Fruit fly (Drosophila melanogaster) whole organism, embryonic: ENCODE results near the gene bys.
A peak's percentile ranks its signal among the peaks of the same experiment; 100 is the strongest.

Experiments
- Atf-2 ChIP-seq: fragments of 200-800 bp; sonication (Bioruptor generic); optimal IDR thresholded peaks from 2 replicates; lab custom pipeline; 2016; ENCODE audit warnings: missing biosample characterization, missing genetic modification characterization
- Awh ChIP-seq: fragments of 200-800 bp; sonication (Bioruptor generic); IDR thresholded peaks from 2 replicates; pipeline ENCODE4, ENCODE4 v1.3.6; 2022; ENCODE audit warnings: missing biosample characterization, missing genetic modification characterization
- Blimp-1 ChIP-seq: fragments of 200-800 bp; sonication (Bioruptor generic); optimal IDR thresholded peaks from 3 replicates; lab custom pipeline; 2018; ENCODE audit warnings: missing biosample characterization, missing genetic modification characterization, mild to moderate bottlenecking, moderate library complexity, missing genetic modification reagents
- CG11093 ChIP-seq: fragments of 200-800 bp; sonication (Bioruptor generic); IDR thresholded peaks from 3 replicates; pipeline ENCODE4 v1.3.6; 2022; ENCODE audit warnings: missing biosample characterization, missing genetic modification characterization
- CG11398 ChIP-seq: fragments of 200-800 bp; sonication (Bioruptor generic); optimal IDR thresholded peaks from 2 replicates; lab custom pipeline; 2016; ENCODE audit warnings: missing biosample characterization, missing genetic modification characterization
- CG1233 ChIP-seq: fragments of 200-800 bp; sonication (Bioruptor generic); optimal IDR thresholded peaks from 4 replicates; lab custom pipeline; 2018; ENCODE audit warnings: missing biosample characterization, mild to moderate bottlenecking, missing genetic modification characterization
- CG12391 ChIP-seq: fragments of 200-800 bp; sonication (Bioruptor generic); optimal IDR thresholded peaks from 3 replicates; lab custom pipeline; 2018; ENCODE audit warnings: missing biosample characterization, mild to moderate bottlenecking, missing genetic modification characterization, moderate library complexity
- CG14710 ChIP-seq: fragments of 200-800 bp; sonication (Bioruptor generic); optimal IDR thresholded peaks from 3 replicates; lab custom pipeline; 2019; ENCODE audit warnings: missing biosample characterization, mild to moderate bottlenecking, missing genetic modification characterization, moderate library complexity
- CG15479 ChIP-seq: fragments of 200-800 bp; sonication (Bioruptor generic); optimal IDR thresholded peaks from 3 replicates; lab custom pipeline; 2019; ENCODE audit warnings: missing biosample characterization, mild to moderate bottlenecking, missing genetic modification characterization, moderate library complexity
- CG17829 ChIP-seq: fragments of 200-800 bp; optimal IDR thresholded peaks from 2 replicates; lab custom pipeline; 2019; ENCODE audit warnings: missing biosample characterization, mild to moderate bottlenecking, missing genetic modification characterization, moderate library complexity
- CG1792 ChIP-seq: fragments of 200-800 bp; sonication (Bioruptor generic); optimal IDR thresholded peaks from 2 replicates; lab custom pipeline; 2016; ENCODE audit warnings: missing biosample characterization, missing genetic modification characterization
- CG1832 ChIP-seq: fragments of 200-800 bp; sonication (Bioruptor generic); optimal IDR thresholded peaks from 2 replicates; lab custom pipeline; 2017; ENCODE audit warnings: missing biosample characterization, mild to moderate bottlenecking, missing genetic modification characterization, inconsistent platforms
- CG2889 ChIP-seq: fragments of 200-800 bp; sonication (Bioruptor generic); IDR thresholded peaks from 3 replicates; pipeline ENCODE4 v1.3.6; 2022; ENCODE audit warnings: missing biosample characterization, missing genetic modification characterization
- CG32532 ChIP-seq: fragments of 200-800 bp; sonication (Bioruptor generic); IDR thresholded peaks from 2 replicates; pipeline ENCODE4 v1.3.6; 2022; ENCODE audit warnings: missing biosample characterization, missing genetic modification characterization
- CG4730 ChIP-seq: fragments of 200-800 bp; sonication (Bioruptor generic); IDR thresholded peaks from 2 replicates; pipeline ENCODE4 v1.3.6; 2022; ENCODE audit warnings: missing biosample characterization, missing genetic modification characterization
- CG9817 ChIP-seq: fragments of 200-800 bp; sonication (Bioruptor generic); optimal IDR thresholded peaks from 2 replicates; lab custom pipeline; 2018; ENCODE audit warnings: missing biosample characterization, mild to moderate bottlenecking, missing genetic modification characterization, moderate library complexity
- CG9932 ChIP-seq: fragments of 200-800 bp; sonication (Bioruptor generic); IDR thresholded peaks from 2 replicates; pipeline ENCODE4 v1.3.6; 2022; ENCODE audit warnings: missing biosample characterization, missing genetic modification characterization
- D ChIP-seq, 2 experiments: fragments of 200-800 bp in 1 of 2; fragments of >200 bp in 1 of 2; sonication (Bioruptor generic) in 1 of 2; optimal IDR thresholded peaks; 2 replicates in 1 of 2; 3 replicates in 1 of 2; lab custom pipeline; 2017; ENCODE audit warnings: mild to moderate bottlenecking in 1 of 2, missing biosample characterization in 1 of 2, missing genetic modification characterization in 1 of 2, missing genetic modification reagents in 1 of 2
- HLH54F ChIP-seq: fragments of 200-800 bp; sonication (Bioruptor generic); optimal IDR thresholded peaks from 3 replicates; lab custom pipeline; 2016; ENCODE audit warnings: missing biosample characterization, missing genetic modification characterization
- Lhr ChIP-seq: fragments of 200-800 bp; sonication (Bioruptor generic); optimal IDR thresholded peaks from 3 replicates; lab custom pipeline; 2017; ENCODE audit warnings: mild to moderate bottlenecking, missing biosample characterization, missing genetic modification reagents, missing genetic modification characterization
- Med ChIP-seq: fragments of 200-800 bp; sonication (Bioruptor generic); peaks from one replicate; lab custom pipeline; 2016; ENCODE audit warnings: missing biosample characterization, missing genetic modification characterization, mild to moderate bottlenecking, inconsistent platforms, moderate library complexity
- Oli ChIP-seq: fragments of 200-800 bp; sonication (Bioruptor generic); optimal IDR thresholded peaks from 2 replicates; lab custom pipeline; 2018; ENCODE audit warnings: missing biosample characterization, mild to moderate bottlenecking, missing genetic modification characterization, moderate library complexity
- Pdp1 ChIP-seq, 2 experiments: fragments of 200-800 bp; sonication (Bioruptor generic); optimal IDR thresholded peaks; 3 replicates each; lab custom pipeline; 2016; ENCODE audit warnings: missing biosample characterization in 2 of 2, missing genetic modification characterization in 2 of 2, mild to moderate bottlenecking in 1 of 2, moderate library complexity in 1 of 2
- Rx ChIP-seq: fragments of 200-800 bp; sonication (Bioruptor generic); IDR thresholded peaks from 2 replicates; pipeline ENCODE4 v1.3.6; 2022; ENCODE audit warnings: missing biosample characterization, missing genetic modification characterization
- Scr ChIP-seq: fragments of 200-800 bp; sonication (Bioruptor generic); IDR thresholded peaks from 2 replicates; pipeline ENCODE4 v1.3.6; 2022; ENCODE audit warnings: missing biosample characterization, missing genetic modification characterization; ENCODE audit not compliant: partially characterized antibody
- Sin3A ChIP-seq: fragments of >200 bp; optimal IDR thresholded peaks from 2 replicates; lab custom pipeline; 2018
- Six4 ChIP-seq: fragments of 200-800 bp; sonication (Bioruptor generic); optimal IDR thresholded peaks from 2 replicates; lab custom pipeline; 2016; ENCODE audit warnings: missing biosample characterization, missing genetic modification characterization
- Sox100B ChIP-seq: fragments of 200-800 bp; sonication (Bioruptor generic); optimal IDR thresholded peaks from 3 replicates; lab custom pipeline; 2018; ENCODE audit warnings: missing biosample characterization, mild to moderate bottlenecking, missing genetic modification characterization
- Sry-β ChIP-seq: fragments of 200-800 bp; sonication (Bioruptor generic); optimal IDR thresholded peaks from 2 replicates; lab custom pipeline; 2018; ENCODE audit warnings: missing biosample characterization, mild to moderate bottlenecking, missing genetic modification characterization, moderate library complexity
- Sry-δ ChIP-seq: fragments of 200-800 bp; sonication (Bioruptor generic); optimal IDR thresholded peaks from 2 replicates; lab custom pipeline; 2016; ENCODE audit warnings: missing biosample characterization, missing genetic modification characterization
- Xrp1 ChIP-seq: fragments of 200-800 bp; sonication (Bioruptor generic); IDR thresholded peaks from 2 replicates; pipeline ENCODE4 v1.3.6; 2022; ENCODE audit warnings: missing biosample characterization, missing genetic modification characterization
- amos ChIP-seq: fragments of 200-800 bp; sonication (Bioruptor generic); IDR thresholded peaks from 2 replicates; pipeline ENCODE4 v1.3.6; 2022; ENCODE audit warnings: missing biosample characterization, missing genetic modification characterization; ENCODE audit not compliant: partially characterized antibody
- cwo ChIP-seq: fragments of 200-800 bp; sonication (Bioruptor generic); optimal IDR thresholded peaks from 3 replicates; lab custom pipeline; 2017; ENCODE audit warnings: missing biosample characterization, missing genetic modification characterization, mild to moderate bottlenecking, moderate library complexity, missing genetic modification reagents
- dmrt11E ChIP-seq: fragments of 200-800 bp; sonication (Bioruptor generic); optimal IDR thresholded peaks from 3 replicates; lab custom pipeline; 2018; ENCODE audit warnings: missing biosample characterization, mild to moderate bottlenecking, missing genetic modification characterization, moderate library complexity
- en ChIP-seq: fragments of 200-800 bp; sonication (Bioruptor generic); optimal IDR thresholded peaks from 2 replicates; lab custom pipeline; 2016; ENCODE audit warnings: missing biosample characterization, missing genetic modification characterization
- gcm ChIP-seq: fragments of 200-800 bp; sonication (Bioruptor generic); optimal IDR thresholded peaks from 2 replicates; lab custom pipeline; 2019; ENCODE audit warnings: missing biosample characterization, mild to moderate bottlenecking, missing genetic modification characterization, moderate library complexity
- insv ChIP-seq, 2 experiments: fragments of 200-800 bp; sonication (Bioruptor generic); optimal IDR thresholded peaks; 3 replicates each; lab custom pipeline; 2016 to 2018; ENCODE audit warnings: missing biosample characterization in 2 of 2, missing genetic modification characterization in 2 of 2
- kah ChIP-seq: fragments of 200-800 bp; sonication (Bioruptor generic); optimal IDR thresholded peaks from 2 replicates; lab custom pipeline; 2018; ENCODE audit warnings: missing biosample characterization, mild to moderate bottlenecking, missing genetic modification characterization
- lilli ChIP-seq: fragments of 200-800 bp; sonication (Bioruptor generic); optimal IDR thresholded peaks from 3 replicates; lab custom pipeline; 2016; ENCODE audit warnings: missing biosample characterization, missing genetic modification characterization
- phol ChIP-seq: fragments of 200-800 bp; sonication (Bioruptor generic); optimal IDR thresholded peaks from 3 replicates; lab custom pipeline; 2018; ENCODE audit warnings: missing biosample characterization, mild to moderate bottlenecking, missing genetic modification characterization, moderate library complexity
- ranshi ChIP-seq: fragments of 200-800 bp; sonication (Bioruptor generic); IDR thresholded peaks from 2 replicates; pipeline ENCODE4 v1.3.6; 2022; ENCODE audit warnings: missing biosample characterization, missing genetic modification characterization
- row ChIP-seq: fragments of 200-800 bp; sonication (Bioruptor generic); IDR thresholded peaks from 3 replicates; pipeline ENCODE4 v1.3.6; 2022; ENCODE audit warnings: missing biosample characterization, missing genetic modification characterization
- scrt ChIP-seq: fragments of 200-800 bp; sonication (Bioruptor generic); optimal IDR thresholded peaks from 2 replicates; lab custom pipeline; 2018; ENCODE audit warnings: missing biosample characterization, mild to moderate bottlenecking, missing genetic modification characterization, moderate library complexity
- sisA ChIP-seq: fragments of 200-800 bp; sonication (Bioruptor generic); IDR thresholded peaks from 2 replicates; pipeline ENCODE4 v1.3.6; 2022; ENCODE audit warnings: missing biosample characterization, missing genetic modification characterization
- zen ChIP-seq: fragments of 200-800 bp; sonication (Bioruptor generic); optimal IDR thresholded peaks from 3 replicates; lab custom pipeline; 2018; ENCODE audit warnings: missing biosample characterization, mild to moderate bottlenecking, missing genetic modification characterization, moderate library complexity
- zfh2 ChIP-seq: fragments of 200-800 bp; sonication (Bioruptor generic); optimal IDR thresholded peaks from 2 replicates; lab custom pipeline; 2016; ENCODE audit warnings: missing biosample characterization, missing genetic modification characterization

Gene bys

dm6 chrX:7888386-7889024 is 13.2 kb upstream of the bys start, which contains the start of gene Acat1 (continued):
- peak; percentile 80 for TF ChIP-seq lilli (GFP tag; lab: Kevin White, UChicago)
- peak; percentile 56 to 94 for TF ChIP-seq insv (GFP tag; optimal IDR thresholded peaks at IDR 0.05; lab: Kevin White, UChicago)
- TF ChIP-seq CG1233 (GFP tag; lab: Kevin White, UChicago): peak; percentile 33
- peak; percentile 91 for TF ChIP-seq scrt
- TF ChIP-seq CG17829 (tag; lab: Kevin White, UChicago): peak; percentile 43
- TF ChIP-seq Xrp1: peak; percentile 83
- TF ChIP-seq Sry-δ (GFP tag; lab: Kevin White, UChicago): peak; percentile 42
- peak; percentile 77 for TF ChIP-seq zfh2 (GFP tag; lab: Kevin White, UChicago)
- peak; percentile 53 for TF ChIP-seq CG14710 (tag; lab: Kevin White, UChicago)
- TF ChIP-seq cwo: peak; percentile 32
- peak; percentile 64 for TF ChIP-seq Blimp-1 (GFP tag; lab: Kevin White, UChicago)
- peak; percentile 27 for TF ChIP-seq Lhr (GFP tag; lab: Kevin White, UChicago)
- TF ChIP-seq CG9817 (tag; lab: Kevin White, UChicago): peak; percentile 29
- no peak for TF ChIP-seq CG1792
- TF ChIP-seq Awh (GFP tag; lab: Robert Waterston, UW): peak; percentile 47; the same call in 1 of the 2 replicates
- TF ChIP-seq Rx: peak; percentile 44
- peak; percentile 34 for TF ChIP-seq Atf-2 (GFP tag; lab: Kevin White, UChicago)
- 0 out of 2 replicates have a peak, but pooled peaks have one; percentile 42 for TF ChIP-seq ranshi
- no peak for TF ChIP-seq CG2889 (GFP tag; lab: Robert Waterston, UW)
- TF ChIP-seq kah (GFP tag; lab: Kevin White, UChicago): peak; percentile 43
- TF ChIP-seq Pdp1 (GFP tag; optimal IDR thresholded peaks at IDR 0.05; lab: Kevin White, UChicago): peak; percentile 48 to 100
- peak; percentile 46; the same call in 1 of the 2 replicates for TF ChIP-seq amos (GFP tag; lab: Robert Waterston, UW)
- TF ChIP-seq Oli (tag; lab: Kevin White, UChicago): peak; percentile 5
- peak; percentile 15 for TF ChIP-seq Six4
- TF ChIP-seq en (GFP tag; lab: Kevin White, UChicago): peak; percentile 18
- peak; percentile 8 for TF ChIP-seq gcm
- peak; percentile 36; the same call in 1 of the 2 replicates for TF ChIP-seq CG4730
- peak; percentile 51 for TF ChIP-seq sisA (GFP tag; lab: Robert Waterston, UW)
- no peak for TF ChIP-seq CG11398 (GFP tag; lab: Kevin White, UChicago)
- peak; percentile 48 for TF ChIP-seq HLH54F (GFP tag; lab: Kevin White, UChicago)
- TF ChIP-seq Med (GFP tag; lab: Kevin White, UChicago): peak; percentile 94

- TF ChIP-seq dmrt11E (tag; lab: Kevin White, UChicago): peak; percentile 17
- TF ChIP-seq CG11093 (GFP tag; lab: Robert Waterston, UW): no peak
- no peak for TF ChIP-seq Sin3A (lab: Kevin White, UChicago)
- peak; percentile 37 for TF ChIP-seq CG12391 (tag; lab: Kevin White, UChicago)
- TF ChIP-seq Rx: 0 out of 2 replicates have a peak, but pooled peaks have one; percentile 3
- TF ChIP-seq phol (tag; lab: Kevin White, UChicago): peak; percentile 5
- no peak for TF ChIP-seq CG32532 (GFP tag; lab: Robert Waterston, UW)
- no peak for TF ChIP-seq Scr (GFP tag; lab: Robert Waterston, UW)
- peak; percentile 18 for TF ChIP-seq CG14710 (tag; lab: Kevin White, UChicago)
- no peak for TF ChIP-seq CG9932 (GFP tag; lab: Robert Waterston, UW)
- peak; percentile 67 for TF ChIP-seq CG1832 (GFP tag; lab: Kevin White, UChicago)
- TF ChIP-seq CG15479 (GFP tag; lab: Kevin White, UChicago): peak; percentile 47
- TF ChIP-seq Sry-β (GFP tag; lab: Kevin White, UChicago): peak; percentile 89
- peak; percentile 66 for TF ChIP-seq D (optimal IDR thresholded peaks at IDR 0.05; lab: Kevin White, UChicago)
- no peak for TF ChIP-seq D (GFP tag; optimal IDR thresholded peaks at IDR 0.05; lab: Kevin White, UChicago)
- no peak for TF ChIP-seq Sox100B (GFP tag; lab: Kevin White, UChicago)
- peak; percentile 31 for TF ChIP-seq zen (tag; lab: Kevin White, UChicago)
- TF ChIP-seq row (GFP tag; lab: Robert Waterston, UW): peak; percentile 67
- peak in 1 of 2 experiments; percentile 77 for TF ChIP-seq insv (GFP tag; optimal IDR thresholded peaks at IDR 0.05; lab: Kevin White, UChicago)
Observed at dm6 chrX:7891596-7892538, 9.8 kb upstream of the bys start, which contains the start of gene Nek2. TSS of gene Nek2 (minus strand) at chrX:7891646.
